Worm (Caenorhabditis elegans) whole organism, L2 larva: ENCODE data around the gene lron-15.

Experiments
- C34F6.9 ChIP-seq: fragments of 150-350 bp; optimal IDR thresholded peaks from 2 replicates; lab custom pipeline; 2014; ENCODE audit warnings: missing biosample characterization, missing genetic modification characterization
- F13H6.1 ChIP-seq: sonication (generic microtip); optimal IDR thresholded peaks from 2 replicates; lab custom pipeline; 2016; ENCODE audit warnings: missing genetic modification characterization, missing compliant biosample characterization
- R02D3.7 ChIP-seq: fragments of 150-350 bp; optimal IDR thresholded peaks from 2 replicates; lab custom pipeline; 2014; ENCODE audit warnings: missing biosample characterization, missing genetic modification characterization
- Y55F3AM.14 ChIP-seq: fragments of 200-800 bp; sonication (Bioruptor generic); optimal IDR thresholded peaks from 2 replicates; lab custom pipeline; 2018; ENCODE audit warnings: mild to moderate bottlenecking, missing genetic modification characterization, missing compliant biosample characterization
- ZK546.5 ChIP-seq: sonication (generic microtip); optimal IDR thresholded peaks from 2 replicates; lab custom pipeline; 2017; ENCODE audit warnings: missing biosample characterization, missing genetic modification characterization
- alr-1 ChIP-seq: fragments of 150-350 bp; optimal IDR thresholded peaks from 2 replicates; lab custom pipeline; 2014; ENCODE audit warnings: missing biosample characterization, missing genetic modification characterization
- aly-2 ChIP-seq: fragments of 150-350 bp; optimal IDR thresholded peaks from 2 replicates; lab custom pipeline; 2014; ENCODE audit warnings: missing biosample characterization, missing genetic modification characterization
- ama-1 ChIP-seq: fragments of 150-350 bp; optimal IDR thresholded peaks from 2 replicates; lab custom pipeline; 2018; ENCODE audit warnings: inconsistent platforms
- blmp-1 ChIP-seq: sonication (generic microtip); optimal IDR thresholded peaks from 2 replicates; lab custom pipeline; 2017; ENCODE audit warnings: missing genetic modification characterization, mild to moderate bottlenecking, missing compliant biosample characterization, antibody characterized with exemption, moderate library complexity; ENCODE audit not compliant: insufficient read depth
- ceh-82 ChIP-seq: fragments of 150-350 bp; optimal IDR thresholded peaks from 2 replicates; lab custom pipeline; 2014; ENCODE audit warnings: missing biosample characterization, missing genetic modification characterization
- crh-2 ChIP-seq: sonication (generic microtip); optimal IDR thresholded peaks from 2 replicates; lab custom pipeline; 2017; ENCODE audit warnings: missing biosample characterization, missing genetic modification characterization
- dmd-4 ChIP-seq: sonication (generic microtip); optimal IDR thresholded peaks from 2 replicates; lab custom pipeline; 2017; ENCODE audit warnings: missing biosample characterization, missing genetic modification characterization
- egl-27 ChIP-seq: sonication (generic microtip); optimal IDR thresholded peaks from 3 replicates; lab custom pipeline; 2017; ENCODE audit warnings: missing biosample characterization, missing genetic modification reagents, missing genetic modification characterization
- elt-1 ChIP-seq: fragments of 150-350 bp; optimal IDR thresholded peaks from 2 replicates; lab custom pipeline; 2014; ENCODE audit warnings: missing biosample characterization, missing genetic modification characterization
- elt-3 ChIP-seq: sonication (generic microtip); optimal IDR thresholded peaks from 2 replicates; lab custom pipeline; 2017; ENCODE audit warnings: missing biosample characterization, missing genetic modification characterization
- fos-1 ChIP-seq: fragments of 150-350 bp; optimal IDR thresholded peaks from 2 replicates; lab custom pipeline; 2014; ENCODE audit warnings: missing biosample characterization, missing genetic modification characterization
- gmeb-1 ChIP-seq: fragments of 150-350 bp; optimal IDR thresholded peaks from 2 replicates; lab custom pipeline; 2014; ENCODE audit warnings: missing biosample characterization, missing genetic modification characterization
- lin-11 ChIP-seq: fragments of 150-350 bp; sonication (generic microtip); optimal IDR thresholded peaks from 2 replicates; lab custom pipeline; 2014; ENCODE audit warnings: missing biosample characterization, missing genetic modification characterization, inconsistent platforms, mixed read lengths
- lin-13 ChIP-seq: fragments of 150-350 bp; optimal IDR thresholded peaks from 2 replicates; lab custom pipeline; 2014; ENCODE audit warnings: missing biosample characterization, missing genetic modification reagents, missing genetic modification characterization
- lsy-2 ChIP-seq, 2 experiments: fragments of 150-350 bp in 1 of 2; sonication (generic microtip) in 1 of 2; optimal IDR thresholded peaks; 2 replicates each; lab custom pipeline; 2014 to 2017; ENCODE audit warnings: missing biosample characterization in 2 of 2, missing genetic modification characterization in 2 of 2
- mab-5 ChIP-seq: fragments of 150-350 bp; optimal IDR thresholded peaks from 2 replicates; lab custom pipeline; 2014; ENCODE audit warnings: missing biosample characterization, missing genetic modification characterization
- mbf-1 ChIP-seq: sonication (generic microtip); optimal IDR thresholded peaks from 2 replicates; lab custom pipeline; 2017; ENCODE audit warnings: missing biosample characterization, missing genetic modification characterization
- mdl-1 ChIP-seq, 2 experiments: fragments of 150-350 bp in 1 of 2; sonication (generic microtip) in 1 of 2; optimal IDR thresholded peaks; 2 replicates each; lab custom pipeline; 2017; ENCODE audit warnings: missing biosample characterization in 2 of 2, missing genetic modification characterization in 2 of 2
- nhr-10 ChIP-seq: sonication (generic microtip); optimal IDR thresholded peaks from 2 replicates; lab custom pipeline; 2017; ENCODE audit warnings: missing biosample characterization, missing genetic modification characterization
- nhr-11 ChIP-seq: fragments of 150-350 bp; optimal IDR thresholded peaks from 2 replicates; lab custom pipeline; 2014; ENCODE audit warnings: missing biosample characterization, missing genetic modification characterization
- nhr-12 ChIP-seq: fragments of 150-350 bp; optimal IDR thresholded peaks from 2 replicates; lab custom pipeline; 2014; ENCODE audit warnings: missing biosample characterization, missing genetic modification characterization
- nhr-129 ChIP-seq: fragments of 150-350 bp; optimal IDR thresholded peaks from 2 replicates; lab custom pipeline; 2014; ENCODE audit warnings: missing biosample characterization, missing genetic modification characterization
- nhr-21 ChIP-seq: fragments of 150-350 bp; optimal IDR thresholded peaks from 2 replicates; lab custom pipeline; 2014; ENCODE audit warnings: missing biosample characterization, missing genetic modification characterization
- nhr-23 ChIP-seq: fragments of 150-350 bp; optimal IDR thresholded peaks from 2 replicates; lab custom pipeline; 2014; ENCODE audit warnings: missing biosample characterization, missing genetic modification reagents, missing genetic modification characterization
- nhr-237 ChIP-seq: fragments of 150-350 bp; optimal IDR thresholded peaks from 2 replicates; lab custom pipeline; 2014; ENCODE audit warnings: missing biosample characterization, missing genetic modification characterization
- nhr-25 ChIP-seq: fragments of 150-350 bp; sonication (generic microtip); optimal IDR thresholded peaks from 3 replicates; lab custom pipeline; 2014; ENCODE audit warnings: missing biosample characterization, missing genetic modification characterization
- nhr-6 ChIP-seq: fragments of 150-350 bp; optimal IDR thresholded peaks from 2 replicates; lab custom pipeline; 2014; ENCODE audit warnings: missing biosample characterization, missing genetic modification characterization
- nhr-77 ChIP-seq: fragments of 150-350 bp; optimal IDR thresholded peaks from 2 replicates; lab custom pipeline; 2014; ENCODE audit warnings: missing biosample characterization, missing genetic modification characterization
- peb-1 ChIP-seq: fragments of 150-350 bp; optimal IDR thresholded peaks from 2 replicates; lab custom pipeline; 2014; ENCODE audit warnings: missing biosample characterization, missing genetic modification characterization
- sem-4 ChIP-seq: fragments of 150-350 bp; optimal IDR thresholded peaks from 2 replicates; lab custom pipeline; 2014; ENCODE audit warnings: missing biosample characterization, missing genetic modification reagents, missing genetic modification characterization
- skn-1 ChIP-seq: sonication (generic microtip); optimal IDR thresholded peaks from 2 replicates; lab custom pipeline; 2017; ENCODE audit warnings: missing biosample characterization, missing genetic modification characterization
- sma-3 ChIP-seq: sonication (generic microtip); optimal IDR thresholded peaks from 2 replicates; lab custom pipeline; 2016; ENCODE audit warnings: missing genetic modification reagents, missing genetic modification characterization, missing compliant biosample characterization
- sma-9 ChIP-seq, 2 experiments: fragments of 150-350 bp in 1 of 2; sonication (generic microtip) in 1 of 2; optimal IDR thresholded peaks; 2 replicates each; lab custom pipeline; 2014 to 2016; ENCODE audit warnings: missing genetic modification characterization in 2 of 2, mild to moderate bottlenecking in 1 of 2, missing biosample characterization in 1 of 2, missing compliant biosample characterization in 1 of 2, missing genetic modification reagents in 1 of 2, moderate library complexity in 1 of 2
- snpc-4 ChIP-seq: fragments of 150-350 bp; optimal IDR thresholded peaks from 2 replicates; lab custom pipeline; 2014; ENCODE audit warnings: missing biosample characterization, missing genetic modification characterization
- unc-39 ChIP-seq: fragments of 150-350 bp; optimal IDR thresholded peaks from 2 replicates; lab custom pipeline; 2014; ENCODE audit warnings: missing biosample characterization, missing genetic modification characterization
- unc-55 ChIP-seq: fragments of 150-350 bp; sonication (generic microtip); optimal IDR thresholded peaks from 3 replicates; lab custom pipeline; 2014; ENCODE audit warnings: missing biosample characterization, missing genetic modification reagents, missing genetic modification characterization
- unc-62 ChIP-seq: fragments of 150-350 bp; optimal IDR thresholded peaks from 2 replicates; lab custom pipeline; 2014; ENCODE audit warnings: missing biosample characterization, missing genetic modification reagents, missing genetic modification characterization
- zag-1 ChIP-seq: fragments of 150-350 bp; optimal IDR thresholded peaks from 2 replicates; lab custom pipeline; 2014; ENCODE audit warnings: missing biosample characterization, missing genetic modification characterization
- ztf-1 ChIP-seq: fragments of 200-800 bp; sonication (Bioruptor generic); conservative IDR thresholded peaks from 2 replicates; pipeline ENCODE4 v1.3.6; 2022; ENCODE audit warnings: missing genetic modification characterization, missing compliant biosample characterization
- ztf-11 ChIP-seq: sonication (generic microtip); optimal IDR thresholded peaks from 2 replicates; lab custom pipeline; 2017; ENCODE audit warnings: missing biosample characterization, missing genetic modification characterization
- ztf-4 ChIP-seq: fragments of 150-350 bp; optimal IDR thresholded peaks from 2 replicates; lab custom pipeline; 2014; ENCODE audit warnings: missing biosample characterization, missing genetic modification characterization

lron-15 gene

ce11 chrII:6589408-6589807 lies 44.7 kb upstream of the lron-15 start, which contains the start of gene vps-32.1:
TSS of gene vps-32.1 (plus strand) at chrII:6589708.
- TF ChIP-seq ama-1 (no peak), crh-2 (peak; percentile 29), blmp-1 (tag; lab: Kevin White, UChicago) (peak; percentile 25), mab-5 (tag; lab: Kevin White, UChicago) (no peak), gmeb-1 (tag; lab: Kevin White, UChicago) (no peak), fos-1 (peak; percentile 88), lin-11 (tag; lab: Kevin White, UChicago) (no peak), R02D3.7 (tag; lab: Kevin White, UChicago) (no peak), alr-1 (tag; lab: Kevin White, UChicago) (no peak), nhr-129 (tag; lab: Kevin White, UChicago) (no peak), ceh-82 (tag; lab: Kevin White, UChicago) (no peak), elt-3 (tag; lab: Kevin White, UChicago) (no peak), sem-4 (tag; lab: Kevin White, UChicago) (no peak), nhr-25 (tag; lab: Kevin White, UChicago) (no peak), snpc-4 (tag; lab: Kevin White, UChicago) (no peak), sma-9 (GFP tag; optimal IDR thresholded peaks at IDR 0.05; lab: Kevin White, UChicago) (peak; percentile 48), sma-9 (tag; optimal IDR thresholded peaks at IDR 0.05; lab: Kevin White, UChicago) (no peak), ztf-1 (GFP tag; lab: Robert Waterston, UW) (no peak), peb-1 (no peak), sma-3 (GFP tag; lab: Kevin White, UChicago) (no peak), nhr-10 (tag; lab: Kevin White, UChicago) (no peak), ztf-4 (tag; lab: Kevin White, UChicago) (no peak), unc-55 (GFP tag; lab: Kevin White, UChicago) (no peak), skn-1 (tag; lab: Kevin White, UChicago) (no peak)

DNA sequence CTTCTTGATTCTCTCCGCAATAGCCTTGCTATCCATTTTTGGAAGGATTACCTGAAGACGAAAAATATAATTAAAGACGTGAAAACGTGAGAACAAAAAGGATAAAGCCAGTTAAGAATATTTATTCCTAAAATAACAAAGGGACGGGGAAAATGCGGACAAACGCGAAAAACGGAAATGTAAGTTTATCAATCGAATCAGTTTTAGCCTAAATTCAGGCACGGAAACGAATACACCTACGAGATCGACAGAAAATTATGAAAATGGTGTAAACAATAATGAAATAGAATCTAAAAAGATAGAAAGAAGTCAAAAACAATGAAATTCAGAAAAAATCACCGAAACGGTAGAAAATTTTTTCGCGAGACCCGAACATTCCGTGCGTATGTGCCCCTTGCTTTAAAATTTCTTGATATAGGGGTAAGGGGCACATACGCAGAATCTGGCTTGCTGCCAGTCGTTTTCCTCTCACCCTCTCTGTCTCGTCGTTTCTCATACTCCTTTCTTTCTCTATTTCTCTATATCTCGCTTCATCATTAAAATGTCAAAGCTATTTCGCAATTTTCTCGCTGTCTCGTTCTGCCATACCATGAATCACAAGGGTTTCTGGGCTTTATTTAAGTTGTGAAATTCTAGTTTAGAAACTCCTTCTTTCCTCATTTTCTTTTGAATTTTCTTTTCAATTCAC lies 44.1 kb upstream of the lron-15 start, which contains the start of gene icd-1:
icd-1 (minus strand) TSS at position 51 of the 688 bp plus-strand sequence.
- TF ChIP-seq alr-1 (tag; lab: Kevin White, UChicago) (no peak), lsy-2 (tag; optimal IDR thresholded peaks at IDR 0.05; lab: Kevin White, UChicago) (peak; percentile 88 to 96), nhr-77 (tag; lab: Kevin White, UChicago) (no peak), ztf-11 (tag; lab: Kevin White, UChicago) (peak; percentile 58), ZK546.5 (peak; percentile 76), mbf-1 (no peak), snpc-4 (tag; lab: Kevin White, UChicago) (peak; percentile 74), sma-3 (GFP tag; lab: Kevin White, UChicago) (peak; percentile 97), unc-55 (GFP tag; lab: Kevin White, UChicago) (peak; percentile 98), nhr-21 (tag; lab: Kevin White, UChicago) (peak; percentile 96), F13H6.1 (tag; lab: Kevin White, UChicago) (peak; percentile 97), nhr-237 (peak; percentile 48), sma-9 (GFP tag; optimal IDR thresholded peaks at IDR 0.05; lab: Kevin White, UChicago) (peak; percentile 96), sma-9 (tag; optimal IDR thresholded peaks at IDR 0.05; lab: Kevin White, UChicago) (no peak), nhr-6 (peak; percentile 98), ztf-1 (GFP tag; lab: Robert Waterston, UW) (no peak), crh-2 (peak; percentile 97), dmd-4 (tag; lab: Kevin White, UChicago) (no peak), peb-1 (no peak), unc-62 (peak; percentile 93), lin-11 (tag; lab: Kevin White, UChicago) (peak; percentile 74), nhr-25 (tag; lab: Kevin White, UChicago) (peak; percentile 98), mab-5 (tag; lab: Kevin White, UChicago) (peak; percentile 93), elt-3 (tag; lab: Kevin White, UChicago) (no peak), unc-39 (no peak), zag-1 (tag; lab: Kevin White, UChicago) (peak; percentile 91), nhr-11 (tag; lab: Kevin White, UChicago) (peak; percentile 57), blmp-1 (tag; lab: Kevin White, UChicago) (peak; percentile 81), egl-27 (tag; lab: Kevin White, UChicago) (peak; percentile 94), elt-1 (tag; lab: Kevin White, UChicago) (no peak), Y55F3AM.14 (peak; percentile 78), sem-4 (tag; lab: Kevin White, UChicago) (peak; percentile 98), aly-2 (tag; lab: Kevin White, UChicago) (no peak), ceh-82 (tag; lab: Kevin White, UChicago) (peak; percentile 62), nhr-12 (peak; percentile 50), nhr-129 (tag; lab: Kevin White, UChicago) (peak; percentile 96), nhr-10 (tag; lab: Kevin White, UChicago) (peak; percentile 73), nhr-23 (tag; lab: Kevin White, UChicago) (no peak), C34F6.9 (peak; percentile 97), gmeb-1 (tag; lab: Kevin White, UChicago) (peak; percentile 87), fos-1 (peak; percentile 97), R02D3.7 (tag; lab: Kevin White, UChicago) (peak; percentile 38), lin-13 (peak; percentile 93), mdl-1 (tag; optimal IDR thresholded peaks at IDR 0.05; lab: Kevin White, UChicago) (peak; percentile 76 to 82), ama-1 (peak; percentile 24), ztf-4 (tag; lab: Kevin White, UChicago) (peak; percentile 94)
